Worm (Caenorhabditis elegans) whole organism, young adult: ENCODE data around the gene T14G12.12.

Experiments used
- B0035.1 ChIP-seq: sonication (generic microtip); optimal IDR thresholded peaks from 2 replicates; lab custom pipeline; 2016; ENCODE audit warnings: missing genetic modification characterization, mild to moderate bottlenecking, missing compliant biosample characterization, missing genotype, missing genetic modification reagents
- D2030.7 ChIP-seq: fragments of 200-800 bp; sonication (Bioruptor generic); IDR thresholded peaks from 2 replicates; pipeline ENCODE4 v1.3.6; 2022; ENCODE audit warnings: missing genetic modification reagents, missing genetic modification characterization, missing compliant biosample characterization
- F10E7.11 ChIP-seq: sonication (generic microtip); optimal IDR thresholded peaks from 2 replicates; lab custom pipeline; 2017; ENCODE audit warnings: mild to moderate bottlenecking, missing genetic modification characterization, moderate library complexity, missing compliant biosample characterization
- F37B4.10 ChIP-seq: fragments of 200-800 bp; sonication (Bioruptor generic); IDR thresholded peaks from 2 replicates; pipeline ENCODE4 v1.3.6; 2022; ENCODE audit warnings: missing genetic modification characterization, missing compliant biosample characterization
- F52B5.7 ChIP-seq: sonication (generic microtip); optimal IDR thresholded peaks from 2 replicates; lab custom pipeline; 2016; ENCODE audit warnings: mild to moderate bottlenecking, missing genetic modification characterization, missing compliant biosample characterization
- K11D2.4 ChIP-seq: fragments of 200-800 bp; sonication (Bioruptor generic); IDR thresholded peaks from 2 replicates; pipeline ENCODE4 v1.3.6; 2022; ENCODE audit warnings: missing genetic modification reagents, missing genetic modification characterization, missing compliant biosample characterization
- Y56A3A.18 ChIP-seq: fragments of 200-800 bp; sonication (Bioruptor generic); IDR thresholded peaks from 2 replicates; pipeline ENCODE4 v1.3.6; 2022; ENCODE audit warnings: missing genetic modification reagents, missing genetic modification characterization, missing compliant biosample characterization
- Y67H2A.10 ChIP-seq: fragments of 200-800 bp; sonication (Bioruptor generic); conservative IDR thresholded peaks from 2 replicates; pipeline ENCODE4 v1.3.6; 2022; ENCODE audit warnings: missing genetic modification reagents, missing genetic modification characterization, missing compliant biosample characterization
- Y79H2A.3 ChIP-seq: fragments of 200-800 bp; sonication (Bioruptor generic); conservative IDR thresholded peaks from 2 replicates; pipeline ENCODE4 v1.3.6; 2022; ENCODE audit warnings: missing genetic modification reagents, missing genetic modification characterization, missing compliant biosample characterization
- atf-7 ChIP-seq: sonication (generic microtip); optimal IDR thresholded peaks from 2 replicates; lab custom pipeline; 2017; ENCODE audit warnings: mild to moderate bottlenecking, missing genetic modification characterization, missing compliant biosample characterization
- attf-3 ChIP-seq: fragments of 200-800 bp; sonication (Bioruptor generic); conservative IDR thresholded peaks from 2 replicates; pipeline ENCODE4 v1.3.6; 2022; ENCODE audit warnings: missing genetic modification reagents, missing genetic modification characterization, missing compliant biosample characterization
- bed-1 ChIP-seq: fragments of 200-800 bp; sonication (Bioruptor generic); IDR thresholded peaks from 2 replicates; pipeline ENCODE4 v1.3.6; 2022; ENCODE audit warnings: missing genetic modification reagents, missing genetic modification characterization, missing compliant biosample characterization
- bed-2 ChIP-seq: fragments of 200-800 bp; sonication (Bioruptor generic); IDR thresholded peaks from 2 replicates; pipeline ENCODE4 v1.3.6; 2022; ENCODE audit warnings: missing genetic modification reagents, missing genetic modification characterization, missing compliant biosample characterization
- cebp-1 ChIP-seq, 2 experiments: fragments of 200-800 bp in 1 of 2; sonication (Bioruptor generic) in 1 of 2; sonication (generic microtip) in 1 of 2; IDR thresholded peaks in 1 of 2; optimal IDR thresholded peaks in 1 of 2; 2 replicates each; pipeline versions ENCODE4 v1.3.6 to Lab custom; 2017 to 2022; ENCODE audit warnings: missing compliant biosample characterization in 2 of 2, missing genetic modification characterization in 2 of 2, mild to moderate bottlenecking in 1 of 2, missing genetic modification reagents in 1 of 2, moderate library complexity in 1 of 2
- cebp-2 ChIP-seq: fragments of 200-800 bp; sonication (Bioruptor generic); IDR thresholded peaks from 2 replicates; pipeline ENCODE4 v1.3.6; 2022; ENCODE audit warnings: missing genetic modification characterization, missing compliant biosample characterization
- ceh-100 ChIP-seq: fragments of 200-800 bp; sonication (Bioruptor generic); IDR thresholded peaks from 2 replicates; pipeline ENCODE4 v1.3.6; 2022; ENCODE audit warnings: missing genetic modification reagents, missing genetic modification characterization, missing compliant biosample characterization
- ceh-27 ChIP-seq: fragments of 200-800 bp; sonication (Bioruptor generic); optimal IDR thresholded peaks from 2 replicates; lab custom pipeline; 2018; ENCODE audit warnings: mild to moderate bottlenecking, missing genetic modification characterization, moderate library complexity, missing compliant biosample characterization
- ceh-58 ChIP-seq: fragments of 200-800 bp; sonication (Bioruptor generic); IDR thresholded peaks from 2 replicates; pipeline ENCODE4 v1.3.6; 2022; ENCODE audit warnings: missing genetic modification characterization, missing compliant biosample characterization
- dox-1 ChIP-seq: fragments of 200-800 bp; sonication (Bioruptor generic); IDR thresholded peaks from 2 replicates; pipeline ENCODE4 v1.3.6; 2022; ENCODE audit warnings: missing genetic modification reagents, missing genetic modification characterization, missing compliant biosample characterization
- dpl-1 ChIP-seq: fragments of 150-350 bp; optimal IDR thresholded peaks from 2 replicates; lab custom pipeline; 2014; ENCODE audit warnings: missing biosample characterization, missing genetic modification reagents, missing genetic modification characterization
- egrh-3 ChIP-seq: fragments of 200-800 bp; sonication (Bioruptor generic); IDR thresholded peaks from 2 replicates; pipeline ENCODE4 v1.3.6; 2022; ENCODE audit warnings: missing genetic modification reagents, missing genetic modification characterization, missing compliant biosample characterization
- ets-4 ChIP-seq: fragments of 200-800 bp; sonication (Bioruptor generic); optimal IDR thresholded peaks from 2 replicates; lab custom pipeline; 2018; ENCODE audit warnings: mild to moderate bottlenecking, missing genetic modification characterization, missing compliant biosample characterization
- him-1 ChIP-seq: sonication (generic microtip); optimal IDR thresholded peaks from 2 replicates; lab custom pipeline; 2016; ENCODE audit warnings: missing genotype, missing genetic modification reagents, missing genetic modification characterization, missing compliant biosample characterization
- hlh-26 ChIP-seq: fragments of 200-800 bp; sonication (Bioruptor generic); conservative IDR thresholded peaks from 2 replicates; pipeline ENCODE4 v1.3.6; 2022; ENCODE audit warnings: missing genetic modification reagents, missing genetic modification characterization, missing compliant biosample characterization
- hmg-20 ChIP-seq: fragments of 200-800 bp; sonication (Bioruptor generic); IDR thresholded peaks from 2 replicates; pipeline ENCODE4 v1.3.6; 2022; ENCODE audit warnings: missing genetic modification reagents, missing genetic modification characterization, missing compliant biosample characterization
- let-607 ChIP-seq, 2 experiments: fragments of 200-800 bp in 1 of 2; sonication (Bioruptor generic) in 1 of 2; sonication (generic microtip) in 1 of 2; optimal IDR thresholded peaks; 2 replicates each; lab custom pipeline; 2016 to 2018; ENCODE audit warnings: mild to moderate bottlenecking in 2 of 2, missing compliant biosample characterization in 2 of 2, missing genetic modification characterization in 2 of 2, moderate library complexity in 2 of 2, missing genotype in 1 of 2
- lin-26 ChIP-seq: fragments of 200-800 bp; sonication (Bioruptor generic); IDR thresholded peaks from 2 replicates; pipeline ENCODE4 v1.3.6; 2022; ENCODE audit warnings: missing genetic modification reagents, missing genetic modification characterization, missing compliant biosample characterization
- lin-54 ChIP-seq: fragments of 200-800 bp; sonication (Bioruptor generic); optimal IDR thresholded peaks from 2 replicates; lab custom pipeline; 2018; ENCODE audit warnings: mild to moderate bottlenecking, missing genetic modification characterization, missing compliant biosample characterization
- madf-6 ChIP-seq: fragments of 200-800 bp; sonication (Bioruptor generic); IDR thresholded peaks from 2 replicates; pipeline ENCODE4 v1.3.6; 2022; ENCODE audit warnings: missing genetic modification reagents, missing genetic modification characterization, missing compliant biosample characterization
- madf-8 ChIP-seq: fragments of 200-800 bp; sonication (Bioruptor generic); conservative IDR thresholded peaks from 2 replicates; pipeline ENCODE4 v1.3.6; 2022; ENCODE audit warnings: missing genetic modification reagents, missing genetic modification characterization, missing compliant biosample characterization
- nfya-2 ChIP-seq: fragments of 200-800 bp; sonication (Bioruptor generic); IDR thresholded peaks from 2 replicates; pipeline ENCODE4 v1.3.6; 2022; ENCODE audit warnings: missing genetic modification reagents, missing genetic modification characterization, missing compliant biosample characterization
- nhr-120 ChIP-seq: fragments of 200-800 bp; sonication (Bioruptor generic); IDR thresholded peaks from 2 replicates; pipeline ENCODE4 v1.3.6; 2022; ENCODE audit warnings: missing genetic modification characterization, missing compliant biosample characterization
- nhr-80 ChIP-seq: sonication (generic microtip); optimal IDR thresholded peaks from 2 replicates; lab custom pipeline; 2016; ENCODE audit warnings: missing genetic modification characterization, missing compliant biosample characterization
- nhr-90 ChIP-seq: sonication (generic microtip); optimal IDR thresholded peaks from 2 replicates; lab custom pipeline; 2016; ENCODE audit warnings: missing genotype, mild to moderate bottlenecking, missing genetic modification characterization, missing compliant biosample characterization
- rcor-1 ChIP-seq: fragments of 200-800 bp; sonication (Bioruptor generic); IDR thresholded peaks from 2 replicates; pipeline ENCODE4 v1.3.6; 2022; ENCODE audit warnings: missing genetic modification reagents, missing genetic modification characterization, missing compliant biosample characterization
- rpc-1 ChIP-seq, 2 experiments: fragments of 150-350 bp in 1 of 2; sonication (generic microtip) in 1 of 2; optimal IDR thresholded peaks; 2 replicates each; lab custom pipeline; 2014 to 2018; ENCODE audit warnings: missing biosample characterization in 1 of 2, missing genetic modification characterization in 1 of 2, missing genetic modification reagents in 1 of 2, missing genotype in 1 of 2
- snpc-1.1 ChIP-seq: sonication (generic microtip); optimal IDR thresholded peaks from 2 replicates; lab custom pipeline; 2017; ENCODE audit warnings: missing genetic modification characterization, mild to moderate bottlenecking, missing compliant biosample characterization, antibody characterized with exemption, moderate library complexity, missing genotype, missing genetic modification reagents; ENCODE audit not compliant: insufficient read depth
- snpc-4 ChIP-seq, 5 experiments: fragments of 150-350 bp in 1 of 5; sonication (generic microtip) in 4 of 5; optimal IDR thresholded peaks; 2 replicates each; lab custom pipeline; 2014 to 2018; ENCODE audit warnings: missing genetic modification characterization in 5 of 5, missing biosample characterization in 3 of 5, antibody characterized with exemption in 2 of 5, mild to moderate bottlenecking in 2 of 5, missing compliant biosample characterization in 2 of 5, missing genotype in 2 of 5, moderate library complexity in 2 of 5, missing genetic modification reagents in 1 of 5
- tbp1 ChIP-seq: fragments of 200-800 bp; sonication (Bioruptor generic); optimal IDR thresholded peaks from 2 replicates; lab custom pipeline; 2018; ENCODE audit warnings: mild to moderate bottlenecking, missing genetic modification characterization, missing compliant biosample characterization
- tbx-9 ChIP-seq: sonication (generic microtip); optimal IDR thresholded peaks from 2 replicates; lab custom pipeline; 2016; ENCODE audit warnings: borderline replicate concordance, missing genetic modification characterization, inconsistent platforms, missing compliant biosample characterization
- tlf-1 ChIP-seq: fragments of 200-800 bp; sonication (Bioruptor generic); optimal IDR thresholded peaks from 2 replicates; lab custom pipeline; 2018; ENCODE audit warnings: mild to moderate bottlenecking, missing genetic modification characterization, missing compliant biosample characterization
- xnd-1 ChIP-seq: sonication (generic microtip); optimal IDR thresholded peaks from 2 replicates; lab custom pipeline; 2016; ENCODE audit warnings: missing genotype, missing genetic modification reagents, missing genetic modification characterization, missing compliant biosample characterization
- ztf-28 ChIP-seq: fragments of 200-800 bp; sonication (Bioruptor generic); IDR thresholded peaks from 2 replicates; pipeline ENCODE4 v1.3.6; 2022; ENCODE audit warnings: missing genetic modification reagents, missing genetic modification characterization, missing compliant biosample characterization

Gene T14G12.12

DNA sequence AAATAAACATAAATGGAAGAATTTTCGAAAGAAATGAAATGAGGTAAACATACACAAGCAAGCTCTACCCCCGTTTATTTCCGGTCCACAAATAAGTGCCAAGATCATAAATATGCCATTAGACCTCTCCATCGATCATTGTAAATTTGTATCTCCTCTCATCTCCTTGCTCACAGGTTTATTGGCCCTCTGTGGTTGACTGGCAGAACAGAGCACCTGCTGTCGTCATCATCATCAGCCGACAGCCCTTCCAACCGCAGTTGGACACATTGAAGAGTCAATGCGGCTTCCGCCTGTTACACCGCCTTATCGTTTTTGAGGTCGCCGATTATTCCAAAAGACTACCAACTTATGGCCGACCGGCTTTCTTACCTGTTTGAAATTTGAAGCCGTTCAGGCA lies 19.7 kb downstream of the T14G12.12 start:
- TF ChIP-seq madf-8 (GFP tag; lab: Robert Waterston, UW) (no peak), tbx-9 (tag; lab: Kevin White, UChicago) (no peak), F37B4.10 (no peak), Y56A3A.18 (GFP tag; lab: Robert Waterston, UW) (no peak), bed-2 (GFP tag; lab: Robert Waterston, UW) (no peak), snpc-4 (GFP tag; optimal IDR thresholded peaks at IDR 0.05; lab: Kevin White, UChicago) (no peak), snpc-4 (tag; optimal IDR thresholded peaks at IDR 0.05; lab: Kevin White, UChicago) (no peak), nfya-2 (GFP tag; lab: Robert Waterston, UW) (no peak), tlf-1 (GFP tag; lab: Kevin White, UChicago) (no peak)

DNA sequence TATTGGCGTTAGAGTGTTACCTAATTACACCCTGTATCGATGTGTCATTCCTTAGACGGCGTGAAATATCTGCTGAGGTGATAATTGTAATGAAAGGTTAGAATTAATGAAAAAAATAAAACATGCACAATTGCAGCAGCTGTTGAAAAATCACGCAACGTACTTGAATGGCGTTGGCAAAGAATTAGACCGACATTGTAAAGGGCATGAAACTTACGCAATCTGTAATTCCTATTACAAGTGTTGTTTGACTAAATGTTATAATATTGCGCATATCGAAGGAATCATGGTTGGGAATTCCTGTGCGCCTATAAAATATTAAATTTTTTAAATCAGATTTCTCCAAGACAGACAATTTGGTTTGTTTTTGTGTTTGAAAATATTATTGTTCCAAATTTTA lies 24.6 kb downstream of the T14G12.12 start, which contains the start of gene tag-18:
tag-18 (minus strand) TSS at position 305 of the 400 bp plus-strand sequence.
- no peak for TF ChIP-seq nhr-90 (tag; lab: Kevin White, UChicago)
- TF ChIP-seq ets-4: no peak
- TF ChIP-seq Y67H2A.10 (GFP tag; lab: Robert Waterston, UW): no peak
- TF ChIP-seq xnd-1 (tag; lab: Kevin White, UChicago): no peak
- TF ChIP-seq D2030.7 (GFP tag; lab: Robert Waterston, UW): no peak
- no peak for TF ChIP-seq nhr-120 (GFP tag; lab: Robert Waterston, UW)
- TF ChIP-seq F10E7.11 (tag; lab: Kevin White, UChicago): no peak
- no peak for TF ChIP-seq attf-3
- no peak for TF ChIP-seq ztf-28 (GFP tag; lab: Robert Waterston, UW)
- TF ChIP-seq dox-1: no peak
- no peak for TF ChIP-seq egrh-3 (GFP tag; lab: Robert Waterston, UW)
- no peak for TF ChIP-seq hlh-26 (GFP tag; lab: Robert Waterston, UW)
- no peak for TF ChIP-seq rpc-1 (optimal IDR thresholded peaks at IDR 0.05; lab: Kevin White, UChicago)
- TF ChIP-seq rpc-1 (tag; optimal IDR thresholded peaks at IDR 0.05; lab: Kevin White, UChicago): no peak
- TF ChIP-seq rcor-1 (GFP tag; lab: Robert Waterston, UW): no peak
- no peak for TF ChIP-seq him-1

DNA sequence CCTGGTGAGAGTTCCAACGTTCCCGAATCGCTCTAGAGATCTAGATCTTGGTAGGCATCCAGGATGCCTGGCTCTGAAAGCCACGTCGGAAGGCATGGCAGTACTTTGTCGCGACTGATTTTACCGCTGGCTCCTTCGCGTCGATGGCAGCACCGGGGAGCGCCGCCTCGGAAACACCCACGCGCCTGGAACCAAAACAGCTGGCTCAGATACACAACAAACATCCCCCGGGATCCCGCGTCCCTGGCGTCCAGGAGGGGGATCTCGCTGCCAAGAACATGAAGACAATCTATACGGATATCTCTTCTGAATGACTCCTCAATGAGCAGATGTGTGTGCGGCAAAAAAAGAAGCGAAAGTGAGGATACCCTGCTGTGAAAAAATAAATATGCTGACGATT lies 25.0 kb downstream of the T14G12.12 start:
- no peak for TF ChIP-seq ceh-27
- no peak for TF ChIP-seq nhr-90 (tag; lab: Kevin White, UChicago)
- no peak for TF ChIP-seq tlf-1 (GFP tag; lab: Kevin White, UChicago)
- no peak for TF ChIP-seq F52B5.7 (tag; lab: Kevin White, UChicago)
- TF ChIP-seq madf-6 (GFP tag; lab: Robert Waterston, UW): no peak
- no peak for TF ChIP-seq tbp1 (GFP tag; lab: Kevin White, UChicago)
- TF ChIP-seq cebp-2 (GFP tag; lab: Robert Waterston, UW): no peak
- TF ChIP-seq ets-4: no peak
- TF ChIP-seq dpl-1 (GFP tag; lab: Kevin White, UChicago): no peak
- no peak for TF ChIP-seq madf-8 (GFP tag; lab: Robert Waterston, UW)
- no peak for TF ChIP-seq hmg-20 (GFP tag; lab: Robert Waterston, UW)
- no peak for TF ChIP-seq bed-1 (GFP tag; lab: Robert Waterston, UW)
- no peak for TF ChIP-seq ceh-100 (GFP tag; lab: Robert Waterston, UW)
- no peak for TF ChIP-seq ceh-58 (GFP tag; lab: Robert Waterston, UW)
- TF ChIP-seq lin-26 (GFP tag; lab: Robert Waterston, UW): no peak
- TF ChIP-seq ztf-28 (GFP tag; lab: Robert Waterston, UW): no peak

DNA sequence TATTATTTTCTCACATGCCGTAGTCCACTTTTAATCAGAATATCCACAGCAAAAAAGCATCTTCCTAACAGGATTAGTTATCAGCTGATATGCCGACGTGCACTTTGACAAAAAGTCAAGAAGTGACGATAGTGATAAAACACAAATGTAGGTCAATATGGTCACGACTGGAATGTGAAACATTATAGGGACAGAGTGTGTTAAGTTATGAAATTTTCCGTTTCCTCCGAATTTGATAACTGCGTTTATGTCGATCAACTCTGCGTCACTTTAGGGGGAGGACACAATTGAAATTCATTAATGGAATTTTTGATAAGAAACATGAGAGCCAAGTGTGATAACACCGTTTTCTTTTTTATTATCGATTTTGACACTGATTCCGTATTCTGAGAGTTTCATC lies 29.3 kb downstream of the T14G12.12 start, which contains the start of gene aex-4:
aex-4 (plus strand) TSS at position 312 of the 400 bp plus-strand sequence.
- no peak for TF ChIP-seq lin-54 (GFP tag; lab: Kevin White, UChicago)
- peak; percentile 68 for TF ChIP-seq atf-7 (tag; lab: Kevin White, UChicago)
- TF ChIP-seq nhr-80 (tag; lab: Kevin White, UChicago): peak; percentile 96
- no peak for TF ChIP-seq K11D2.4 (GFP tag; lab: Robert Waterston, UW)
- no peak for TF ChIP-seq snpc-1.1 (tag; lab: Kevin White, UChicago)
- no peak for TF ChIP-seq Y79H2A.3 (GFP tag; lab: Robert Waterston, UW)
- peak; percentile 66 for TF ChIP-seq cebp-1 (GFP tag; IDR thresholded peaks at IDR 0.05; lab: Robert Waterston, UW)
- no peak for TF ChIP-seq cebp-1 (tag; optimal IDR thresholded peaks at IDR 0.05; lab: Kevin White, UChicago)
- TF ChIP-seq tlf-1 (GFP tag; lab: Kevin White, UChicago): no peak
- no peak for TF ChIP-seq B0035.1 (tag; lab: Kevin White, UChicago)
- peak; percentile 23 to 52 for TF ChIP-seq let-607 (tag; optimal IDR thresholded peaks at IDR 0.05; lab: Kevin White, UChicago)
- no peak for TF ChIP-seq bed-1 (GFP tag; lab: Robert Waterston, UW)
- no peak for TF ChIP-seq madf-8 (GFP tag; lab: Robert Waterston, UW)
